Worm (Caenorhabditis elegans) whole organism, early embryonic: ENCODE results near the gene rib-1.

Experiments used
- B0310.2 ChIP-seq: sonication (generic microtip); optimal IDR thresholded peaks from 2 replicates; lab custom pipeline; 2016; ENCODE audit warnings: mild to moderate bottlenecking, missing genetic modification characterization, missing compliant biosample characterization
- F13C5.2 ChIP-seq: sonication (generic microtip); optimal IDR thresholded peaks from 2 replicates; lab custom pipeline; 2017; ENCODE audit warnings: mild to moderate bottlenecking, missing genetic modification characterization, inconsistent platforms, missing compliant biosample characterization
- aly-1 ChIP-seq: sonication (generic microtip); optimal IDR thresholded peaks from 2 replicates; lab custom pipeline; 2016; ENCODE audit warnings: missing genetic modification characterization, missing compliant biosample characterization
- ama-1 ChIP-seq: fragments of 150-350 bp; optimal IDR thresholded peaks from 2 replicates; lab custom pipeline; 2014
- ceh-13 ChIP-seq: fragments of 200-800 bp; sonication (Bioruptor generic); optimal IDR thresholded peaks from 2 replicates; lab custom pipeline; 2018; ENCODE audit warnings: mild to moderate bottlenecking, missing genetic modification characterization, missing compliant biosample characterization
- ceh-36 ChIP-seq: sonication (generic microtip); optimal IDR thresholded peaks from 2 replicates; lab custom pipeline; 2016; ENCODE audit warnings: missing genetic modification characterization, inconsistent platforms, missing compliant biosample characterization
- ets-7 ChIP-seq: sonication (generic microtip); optimal IDR thresholded peaks from 2 replicates; lab custom pipeline; 2016; ENCODE audit warnings: missing genotype, missing genetic modification characterization, missing compliant biosample characterization
- flt-1 ChIP-seq: fragments of 200-800 bp; sonication (Bioruptor generic); IDR thresholded peaks from 2 replicates; pipeline ENCODE4 v1.3.6; 2022; ENCODE audit warnings: missing genetic modification characterization, missing compliant biosample characterization
- hmbx-1 ChIP-seq: sonication (generic microtip); optimal IDR thresholded peaks from 2 replicates; lab custom pipeline; 2016; ENCODE audit warnings: mild to moderate bottlenecking, missing genetic modification characterization, missing compliant biosample characterization
- hmg-4 ChIP-seq: fragments of 200-800 bp; sonication (Bioruptor generic); optimal IDR thresholded peaks from 2 replicates; lab custom pipeline; 2018; ENCODE audit warnings: mild to moderate bottlenecking, missing genetic modification characterization, missing compliant biosample characterization
- hnd-1 ChIP-seq: sonication (generic microtip); optimal IDR thresholded peaks from 2 replicates; lab custom pipeline; 2016; ENCODE audit warnings: missing genetic modification characterization, missing compliant biosample characterization
- pes-1 ChIP-seq: fragments of 200-800 bp; sonication (Bioruptor generic); IDR thresholded peaks from 2 replicates; pipeline ENCODE4 v1.3.6; 2022; ENCODE audit warnings: missing genetic modification reagents, missing genetic modification characterization, missing compliant biosample characterization
- scrt-1 ChIP-seq: fragments of 200-800 bp; sonication (Bioruptor generic); IDR thresholded peaks from 2 replicates; pipeline ENCODE4 v1.3.6; 2022; ENCODE audit warnings: missing genetic modification characterization, missing compliant biosample characterization
- sea-1 ChIP-seq: fragments of 200-800 bp; sonication (Bioruptor generic); conservative IDR thresholded peaks from 2 replicates; pipeline ENCODE4 v1.3.6; 2022; ENCODE audit warnings: missing genetic modification characterization, missing compliant biosample characterization
- tbx-11 ChIP-seq: fragments of 200-800 bp; sonication (Bioruptor generic); IDR thresholded peaks from 2 replicates; pipeline ENCODE4 v1.3.6; 2022; ENCODE audit warnings: missing genetic modification characterization, missing compliant biosample characterization
- tbx-37 ChIP-seq: fragments of 200-800 bp; sonication (Bioruptor generic); conservative IDR thresholded peaks from 2 replicates; pipeline ENCODE4 v1.3.6; 2022; ENCODE audit warnings: missing genetic modification reagents, missing genetic modification characterization, missing compliant biosample characterization
- tra-4 ChIP-seq: sonication (generic microtip); optimal IDR thresholded peaks from 2 replicates; lab custom pipeline; 2017; ENCODE audit warnings: missing genetic modification characterization, missing compliant biosample characterization

rib-1 gene

DNA sequence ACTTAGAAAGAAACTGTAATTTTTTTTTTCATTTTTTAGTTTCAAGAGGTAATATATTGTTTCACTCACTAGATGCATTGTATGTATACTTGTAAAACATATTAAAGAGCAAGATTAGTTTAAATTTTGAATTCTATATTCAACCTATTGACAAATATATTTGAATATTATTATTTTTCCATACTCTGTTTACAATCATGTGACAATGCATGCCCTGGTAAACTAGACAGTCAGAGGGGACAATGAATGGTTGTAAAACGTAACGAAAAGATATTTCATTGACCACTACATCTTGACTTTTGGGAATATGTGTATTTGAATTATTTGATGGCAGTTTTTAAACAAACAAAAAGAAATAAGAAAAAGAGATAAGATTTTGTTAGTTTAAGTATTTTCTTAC is 43.7 kb downstream of the rib-1 start:
- TF ChIP-seq tra-4 (tag; lab: Kevin White, UChicago): no peak
- TF ChIP-seq flt-1 (GFP tag; lab: Robert Waterston, UW): no peak
- no peak for TF ChIP-seq B0310.2 (tag; lab: Kevin White, UChicago)
- TF ChIP-seq hnd-1 (tag; lab: Kevin White, UChicago): no peak
- TF ChIP-seq pes-1 (GFP tag; lab: Robert Waterston, UW): no peak
- TF ChIP-seq ceh-36: no peak
- no peak for TF ChIP-seq ceh-13 (GFP tag; lab: Kevin White, UChicago)
- TF ChIP-seq tbx-37: no peak
- TF ChIP-seq aly-1: no peak
- no peak for TF ChIP-seq F13C5.2 (tag; lab: Kevin White, UChicago)
- no peak for TF ChIP-seq tbx-11
- TF ChIP-seq ets-7 (tag; lab: Kevin White, UChicago): no peak
- no peak for TF ChIP-seq ama-1 (lab: Kevin White, UChicago)
- no peak for TF ChIP-seq hmbx-1 (tag; lab: Kevin White, UChicago)
- no peak for TF ChIP-seq scrt-1
- no peak for TF ChIP-seq sea-1 (GFP tag; lab: Robert Waterston, UW)
- no peak for TF ChIP-seq hmg-4

DNA sequence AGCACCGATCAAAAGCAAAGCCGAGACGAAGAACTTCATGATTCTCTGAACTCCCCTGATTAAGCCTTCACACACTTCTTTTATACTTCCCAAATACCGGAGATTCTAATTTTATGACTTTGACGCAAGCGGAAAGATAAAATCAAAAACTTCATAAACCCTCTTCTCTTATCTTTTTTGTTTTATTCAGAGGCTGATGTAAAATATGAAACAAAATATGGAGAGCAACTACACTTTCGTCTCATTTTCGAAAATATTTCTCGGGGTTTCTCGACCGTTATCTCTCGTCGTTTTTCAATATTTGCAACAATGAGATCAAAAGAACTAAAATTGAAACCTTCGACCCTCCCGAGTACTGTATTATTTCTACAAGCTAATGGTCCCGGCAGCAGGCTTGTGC is 44.5 kb downstream of the rib-1 start, which contains the start of gene lys-4:
TSS of gene lys-4 (minus strand) at position 115 of the 400 bp plus-strand sequence.
- no peak for TF ChIP-seq ets-7 (tag; lab: Kevin White, UChicago)

DNA sequence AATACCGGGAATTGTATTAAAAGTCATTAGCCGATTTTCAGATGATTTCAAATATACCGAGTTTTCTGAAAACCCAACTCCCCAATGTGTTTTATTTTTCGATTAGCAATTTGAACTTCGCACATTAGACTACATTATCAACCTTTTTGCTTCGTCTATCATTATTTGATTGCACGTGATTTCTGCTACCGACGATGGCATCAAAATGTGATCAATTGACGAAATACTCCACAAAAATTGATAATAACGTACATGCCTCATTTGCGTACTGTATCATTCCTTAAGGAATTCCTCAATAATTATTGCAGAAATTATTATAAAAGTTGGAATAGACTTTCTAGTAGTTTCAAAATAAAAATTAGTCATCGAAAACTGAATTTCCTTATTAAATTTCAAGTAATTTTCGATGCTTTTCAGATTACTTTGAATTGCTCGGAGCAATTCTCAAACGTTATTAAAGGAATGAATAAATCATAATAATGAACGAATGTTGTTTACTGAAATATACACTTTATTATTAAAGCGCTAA is 45.2 kb downstream of the rib-1 start:
- TF ChIP-seq hnd-1 (tag; lab: Kevin White, UChicago): no peak
- TF ChIP-seq tra-4 (tag; lab: Kevin White, UChicago): no peak
- no peak for TF ChIP-seq pes-1 (GFP tag; lab: Robert Waterston, UW)
- TF ChIP-seq tbx-37: no peak
- no peak for TF ChIP-seq aly-1

DNA sequence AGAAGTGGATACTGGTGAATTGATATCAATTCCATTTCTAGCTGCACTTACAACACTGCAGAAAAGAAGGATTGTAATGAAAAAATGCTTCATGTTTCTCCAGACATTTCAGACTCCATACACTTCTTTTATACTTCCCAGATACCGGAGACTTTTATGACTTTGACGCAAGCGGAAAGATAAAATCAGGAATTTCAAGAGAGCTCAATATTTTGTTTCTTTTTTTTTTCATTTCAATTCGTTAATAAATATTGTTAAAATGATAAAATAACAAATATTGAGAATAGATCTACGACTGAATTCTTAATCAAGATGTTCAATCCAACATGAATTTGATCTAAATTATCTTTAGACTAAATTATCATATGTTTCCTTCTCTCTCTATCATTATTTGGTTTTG is 46.9 kb downstream of the rib-1 start, which contains the start of gene lys-5:
TSS of gene lys-5 (minus strand) at position 101 of the 400 bp plus-strand sequence.
- TF ChIP-seq B0310.2 (tag; lab: Kevin White, UChicago) (no peak), F13C5.2 (tag; lab: Kevin White, UChicago) (no peak)

DNA sequence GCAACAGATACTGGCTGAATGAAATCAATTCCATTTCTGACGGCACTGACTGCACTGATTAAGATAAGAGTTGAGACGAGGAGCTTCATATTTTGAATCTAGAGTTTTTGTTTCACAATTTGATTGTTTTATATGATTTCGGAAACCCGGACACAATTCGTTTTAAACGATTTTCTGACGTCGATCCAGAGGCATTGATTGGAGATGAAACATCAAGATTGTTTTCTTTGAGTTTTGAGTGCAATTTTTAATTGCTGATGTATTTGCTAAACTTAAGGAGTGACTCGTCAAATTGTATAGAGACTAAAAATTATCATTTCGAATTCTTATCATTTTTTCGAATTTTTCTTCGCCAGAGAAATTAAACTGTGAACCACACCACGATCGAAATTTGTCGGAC is 49.3 kb downstream of the rib-1 start, which contains the start of gene lys-6:
TSS of gene lys-6 (minus strand) at position 101 of the 400 bp plus-strand sequence.
- TF ChIP-seq hmg-4 (no peak), flt-1 (GFP tag; lab: Robert Waterston, UW) (no peak)

DNA sequence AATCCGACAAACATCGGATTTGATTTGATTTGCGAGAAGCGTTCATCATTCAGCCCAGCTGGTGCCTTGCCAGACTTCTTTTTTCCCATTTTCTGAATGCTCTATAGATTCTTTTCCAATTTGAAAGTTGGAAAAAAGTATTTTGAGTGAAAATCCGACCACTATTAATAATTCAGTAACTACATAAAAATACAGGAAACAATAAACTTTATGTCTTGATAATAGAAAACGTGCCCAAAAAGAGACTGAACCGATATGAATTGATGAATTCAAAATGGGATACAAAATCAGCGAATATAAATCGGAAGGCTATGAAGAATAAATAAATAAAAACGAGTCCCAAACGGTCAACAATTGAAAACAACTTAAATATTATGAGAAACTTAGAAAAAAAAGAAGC is 53.2 kb downstream of the rib-1 start, which contains the start of gene F58B3.4:
TSS of gene F58B3.4 (minus strand) at position 101 of the 400 bp plus-strand sequence.
- TF ChIP-seq tbx-11 (no peak), F13C5.2 (tag; lab: Kevin White, UChicago) (no peak), hmg-4 (no peak), flt-1 (GFP tag; lab: Robert Waterston, UW) (no peak), sea-1 (GFP tag; lab: Robert Waterston, UW) (no peak), pes-1 (GFP tag; lab: Robert Waterston, UW) (no peak), ama-1 (lab: Kevin White, UChicago) (no peak), ceh-36 (no peak), tra-4 (tag; lab: Kevin White, UChicago) (no peak), ets-7 (tag; lab: Kevin White, UChicago) (no peak), hnd-1 (tag; lab: Kevin White, UChicago) (no peak), hmbx-1 (tag; lab: Kevin White, UChicago) (no peak)
